Fruit fly (Drosophila melanogaster): ENCODE data around the gene CG9147.
A peak's percentile ranks its signal among the peaks of the same experiment; 100 is the strongest.

CG9147 gene

dm6 chr2L:6068544-6069251 lies 2.9 kb downstream of the CG9147 start, which contains the start of the genes CG9150 and Pfdn1 (continued):
- TF ChIP-seq CG11093 (GFP tag; IDR thresholded peaks at IDR 0.05) = no peak
- TF ChIP-seq CG32772 (GFP tag; IDR thresholded peaks at IDR 0.05) = peak; percentile 83
- no peak for TF ChIP-seq pnt (GFP tag; optimal IDR thresholded peaks at IDR 0.05)
- TF ChIP-seq tll (GFP tag; optimal IDR thresholded peaks at IDR 0.05) = no peak
- no peak for TF ChIP-seq eyg (GFP tag; optimal IDR thresholded peaks at IDR 0.05)
- peak; percentile 52 for TF ChIP-seq CG9932 (GFP tag; IDR thresholded peaks at IDR 0.05)
- no peak for TF ChIP-seq sr (GFP tag; IDR thresholded peaks at IDR 0.05)
- TF ChIP-seq Scr (GFP tag; IDR thresholded peaks at IDR 0.05; ENCODE audit: partially characterized antibody) = peak; percentile 90
- no peak for TF ChIP-seq lab (GFP tag; optimal IDR thresholded peaks at IDR 0.05)
- peak; percentile 34 for TF ChIP-seq tx (GFP tag; optimal IDR thresholded peaks at IDR 0.05)
- TF ChIP-seq kay (GFP tag; optimal IDR thresholded peaks at IDR 0.05) = no peak
- no peak for TF ChIP-seq Sox102F (GFP tag; optimal IDR thresholded peaks at IDR 0.05)
- TF ChIP-seq Trl (optimal IDR thresholded peaks at IDR 0.05) = no peak
- no peak for TF ChIP-seq Trl (GFP tag; optimal IDR thresholded peaks at IDR 0.05)
- TF ChIP-seq CG13894 (tag; optimal IDR thresholded peaks at IDR 0.05) = no peak
- peak; percentile 96 for TF ChIP-seq CG34224 (GFP tag; IDR thresholded peaks at IDR 0.05; ENCODE audit: partially characterized antibody)
- no peak for TF ChIP-seq CG6683 (GFP tag; optimal IDR thresholded peaks at IDR 0.05)
- TF ChIP-seq fd3F (GFP tag; optimal IDR thresholded peaks at IDR 0.05) = no peak
- no peak for TF ChIP-seq CG10209 (GFP tag; optimal IDR thresholded peaks at IDR 0.05)
- TF ChIP-seq exex (tag; optimal IDR thresholded peaks at IDR 0.05) = no peak
- no peak for TF ChIP-seq Ssrp (tag; optimal IDR thresholded peaks at IDR 0.05)
- TF ChIP-seq PHDP (tag; optimal IDR thresholded peaks at IDR 0.05) = no peak
- TF ChIP-seq CG15514 (GFP tag; optimal IDR thresholded peaks at IDR 0.05) = peak; percentile 94
- TF ChIP-seq Dfd (GFP tag; optimal IDR thresholded peaks at IDR 0.05) = no peak
- no peak for TF ChIP-seq gt (GFP tag; IDR thresholded peaks at IDR 0.05)
- TF ChIP-seq Ptx1 (GFP tag; IDR thresholded peaks at IDR 0.05) = no peak
- TF ChIP-seq zen2 (GFP tag; IDR thresholded peaks at IDR 0.05; ENCODE audit: partially characterized antibody) = peak; percentile 80
- no peak for TF ChIP-seq bcd (GFP tag; optimal IDR thresholded peaks at IDR 0.05)
- no peak for TF ChIP-seq CG8924 (tag; optimal IDR thresholded peaks at IDR 0.05)
- no peak for TF ChIP-seq bowl (GFP tag; IDR thresholded peaks at IDR 0.05)
- no peak for TF ChIP-seq dan (GFP tag; IDR thresholded peaks at IDR 0.05)
- no peak for TF ChIP-seq CG12299 (tag; optimal IDR thresholded peaks at IDR 0.05)
- TF ChIP-seq fd96Cb (tag; optimal IDR thresholded peaks at IDR 0.05) = no peak
- TF ChIP-seq mld (GFP tag; IDR thresholded peaks at IDR 0.05; ENCODE audit: partially characterized antibody) = peak; percentile 65; the same call in 2 of the 3 replicates
- no peak for TF ChIP-seq NC2β (GFP tag; optimal IDR thresholded peaks at IDR 0.05)
- TF ChIP-seq insv (GFP tag; optimal IDR thresholded peaks at IDR 0.05) = no peak
- TF ChIP-seq CG42726 (GFP tag; IDR thresholded peaks at IDR 0.05; ENCODE audit: partially characterized antibody) = peak; percentile 69; the same call in 1 of the 2 replicates
- no peak for TF ChIP-seq CG4424 (GFP tag; optimal IDR thresholded peaks at IDR 0.05)
- peak; percentile 88 for TF ChIP-seq CG2116 (GFP tag; optimal IDR thresholded peaks at IDR 0.05)
- no peak for TF ChIP-seq lmd (GFP tag; IDR thresholded peaks at IDR 0.05)
- TF ChIP-seq Myb (GFP tag; optimal IDR thresholded peaks at IDR 0.05) = peak; percentile 68
- TF ChIP-seq CG1647 (GFP tag; optimal IDR thresholded peaks at IDR 0.05) = no peak
- no peak for TF ChIP-seq Dip2 (GFP tag; IDR thresholded peaks at IDR 0.05)
- TF ChIP-seq maf-S (GFP tag; optimal IDR thresholded peaks at IDR 0.05) = no peak
- no peak for TF ChIP-seq CG3838 (GFP tag; optimal IDR thresholded peaks at IDR 0.05)
- no peak for TF ChIP-seq chif (GFP tag; optimal IDR thresholded peaks at IDR 0.05)
- TF ChIP-seq Lhr (GFP tag; optimal IDR thresholded peaks at IDR 0.05) = no peak
- no peak for TF ChIP-seq Asciz (GFP tag; optimal IDR thresholded peaks at IDR 0.05)
- TF ChIP-seq CG17612 (GFP tag; IDR thresholded peaks at IDR 0.05) = no peak
- TF ChIP-seq CG16813 (GFP tag; IDR thresholded peaks at IDR 0.05; ENCODE audit: partially characterized antibody) = peak; percentile 87

Measured in whole organism, embryonic.